Worm (Caenorhabditis elegans) whole organism, early embryonic: Measurements from ENCODE around the gene C08G9.1.

ENCODE experiments used
- B0310.2 ChIP-seq: sonication (generic microtip); optimal IDR thresholded peaks from 2 replicates; lab custom pipeline; 2016; ENCODE audit warnings: mild to moderate bottlenecking, missing genetic modification characterization, missing compliant biosample characterization
- F13C5.2 ChIP-seq: sonication (generic microtip); optimal IDR thresholded peaks from 2 replicates; lab custom pipeline; 2017; ENCODE audit warnings: mild to moderate bottlenecking, missing genetic modification characterization, inconsistent platforms, missing compliant biosample characterization
- aly-1 ChIP-seq: sonication (generic microtip); optimal IDR thresholded peaks from 2 replicates; lab custom pipeline; 2016; ENCODE audit warnings: missing genetic modification characterization, missing compliant biosample characterization
- ama-1 ChIP-seq: fragments of 150-350 bp; optimal IDR thresholded peaks from 2 replicates; lab custom pipeline; 2014
- ceh-13 ChIP-seq: fragments of 200-800 bp; sonication (Bioruptor generic); optimal IDR thresholded peaks from 2 replicates; lab custom pipeline; 2018; ENCODE audit warnings: mild to moderate bottlenecking, missing genetic modification characterization, missing compliant biosample characterization
- ceh-36 ChIP-seq: sonication (generic microtip); optimal IDR thresholded peaks from 2 replicates; lab custom pipeline; 2016; ENCODE audit warnings: missing genetic modification characterization, inconsistent platforms, missing compliant biosample characterization
- ets-7 ChIP-seq: sonication (generic microtip); optimal IDR thresholded peaks from 2 replicates; lab custom pipeline; 2016; ENCODE audit warnings: missing genotype, missing genetic modification characterization, missing compliant biosample characterization
- flt-1 ChIP-seq: fragments of 200-800 bp; sonication (Bioruptor generic); IDR thresholded peaks from 2 replicates; pipeline ENCODE4 v1.3.6; 2022; ENCODE audit warnings: missing genetic modification characterization, missing compliant biosample characterization
- hmbx-1 ChIP-seq: sonication (generic microtip); optimal IDR thresholded peaks from 2 replicates; lab custom pipeline; 2016; ENCODE audit warnings: mild to moderate bottlenecking, missing genetic modification characterization, missing compliant biosample characterization
- hmg-4 ChIP-seq: fragments of 200-800 bp; sonication (Bioruptor generic); optimal IDR thresholded peaks from 2 replicates; lab custom pipeline; 2018; ENCODE audit warnings: mild to moderate bottlenecking, missing genetic modification characterization, missing compliant biosample characterization
- hnd-1 ChIP-seq: sonication (generic microtip); optimal IDR thresholded peaks from 2 replicates; lab custom pipeline; 2016; ENCODE audit warnings: missing genetic modification characterization, missing compliant biosample characterization
- pes-1 ChIP-seq: fragments of 200-800 bp; sonication (Bioruptor generic); IDR thresholded peaks from 2 replicates; pipeline ENCODE4 v1.3.6; 2022; ENCODE audit warnings: missing genetic modification reagents, missing genetic modification characterization, missing compliant biosample characterization
- scrt-1 ChIP-seq: fragments of 200-800 bp; sonication (Bioruptor generic); IDR thresholded peaks from 2 replicates; pipeline ENCODE4 v1.3.6; 2022; ENCODE audit warnings: missing genetic modification characterization, missing compliant biosample characterization
- sea-1 ChIP-seq: fragments of 200-800 bp; sonication (Bioruptor generic); conservative IDR thresholded peaks from 2 replicates; pipeline ENCODE4 v1.3.6; 2022; ENCODE audit warnings: missing genetic modification characterization, missing compliant biosample characterization
- tbx-11 ChIP-seq: fragments of 200-800 bp; sonication (Bioruptor generic); IDR thresholded peaks from 2 replicates; pipeline ENCODE4 v1.3.6; 2022; ENCODE audit warnings: missing genetic modification characterization, missing compliant biosample characterization
- tbx-37 ChIP-seq: fragments of 200-800 bp; sonication (Bioruptor generic); conservative IDR thresholded peaks from 2 replicates; pipeline ENCODE4 v1.3.6; 2022; ENCODE audit warnings: missing genetic modification reagents, missing genetic modification characterization, missing compliant biosample characterization
- tra-4 ChIP-seq: sonication (generic microtip); optimal IDR thresholded peaks from 2 replicates; lab custom pipeline; 2017; ENCODE audit warnings: missing genetic modification characterization, missing compliant biosample characterization

Gene C08G9.1

DNA sequence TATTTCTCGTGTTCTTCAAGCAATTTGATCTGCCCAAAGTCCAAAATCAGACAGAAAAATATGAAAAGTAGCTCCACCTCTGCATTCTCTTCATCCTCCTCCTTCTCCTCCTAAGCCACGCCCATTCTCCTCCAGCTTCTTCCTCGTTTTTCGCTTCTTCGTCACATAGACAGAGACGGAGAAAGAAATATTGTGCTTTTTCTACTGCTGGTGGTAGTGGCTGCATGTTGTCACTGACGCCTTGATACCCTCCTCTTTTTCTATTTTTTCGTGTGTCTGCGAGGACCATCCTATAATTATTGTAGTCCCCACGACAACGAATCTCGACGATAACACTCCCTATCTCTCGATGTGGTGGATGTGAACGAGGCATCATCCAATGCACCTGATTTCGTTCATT lies at the start of gene C08G9.1:
TSS of gene C08G9.1 (plus strand) at position 175 of the 400 bp plus-strand sequence.
- TF ChIP-seq tbx-11 = no peak
- no peak for TF ChIP-seq ceh-13 (GFP tag; lab: Kevin White, UChicago)
- TF ChIP-seq tra-4 (tag; lab: Kevin White, UChicago) = no peak
- TF ChIP-seq B0310.2 = no peak
- TF ChIP-seq ets-7 = no peak
- TF ChIP-seq hmg-4 (GFP tag; lab: Kevin White, UChicago) = no peak
- TF ChIP-seq sea-1 (GFP tag; lab: Robert Waterston, UW) = no peak
- TF ChIP-seq ceh-36 (tag; lab: Kevin White, UChicago) = no peak
- no peak for TF ChIP-seq tbx-37
- no peak for TF ChIP-seq F13C5.2 (tag; lab: Kevin White, UChicago)
- TF ChIP-seq hmbx-1 (tag; lab: Kevin White, UChicago) = no peak

DNA sequence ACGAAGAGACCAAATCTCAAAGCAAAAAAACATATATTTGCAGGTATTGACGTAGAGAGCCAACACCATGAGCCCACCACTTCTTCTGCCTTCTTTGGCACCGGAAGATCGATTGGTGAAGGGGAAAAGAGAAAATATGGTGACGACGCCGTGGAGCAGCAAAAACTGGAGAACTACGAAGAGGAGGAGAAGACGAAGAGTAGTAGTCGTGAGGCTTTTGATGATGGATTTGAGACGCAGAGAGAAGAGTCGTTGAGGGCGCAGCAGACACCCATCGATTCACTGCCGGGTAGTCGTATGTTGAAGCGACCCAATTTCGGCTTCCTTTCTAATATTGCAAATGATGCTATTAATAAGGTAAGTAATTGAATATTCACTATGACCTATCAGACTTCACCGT lies 47.2 kb upstream of the C08G9.1 start:
- TF ChIP-seq scrt-1 (GFP tag; lab: Robert Waterston, UW) (no peak), flt-1 (GFP tag; lab: Robert Waterston, UW) (no peak), aly-1 (tag; lab: Kevin White, UChicago) (no peak), tbx-11 (no peak), F13C5.2 (tag; lab: Kevin White, UChicago) (no peak), ets-7 (no peak), hmbx-1 (tag; lab: Kevin White, UChicago) (no peak), B0310.2 (no peak), tbx-37 (no peak), hmg-4 (GFP tag; lab: Kevin White, UChicago) (no peak), ceh-36 (tag; lab: Kevin White, UChicago) (no peak), sea-1 (GFP tag; lab: Robert Waterston, UW) (no peak), hnd-1 (tag; lab: Kevin White, UChicago) (no peak), ceh-13 (GFP tag; lab: Kevin White, UChicago) (no peak), ama-1 (lab: Kevin White, UChicago) (no peak), tra-4 (tag; lab: Kevin White, UChicago) (no peak), pes-1 (GFP tag; lab: Robert Waterston, UW) (no peak)

DNA sequence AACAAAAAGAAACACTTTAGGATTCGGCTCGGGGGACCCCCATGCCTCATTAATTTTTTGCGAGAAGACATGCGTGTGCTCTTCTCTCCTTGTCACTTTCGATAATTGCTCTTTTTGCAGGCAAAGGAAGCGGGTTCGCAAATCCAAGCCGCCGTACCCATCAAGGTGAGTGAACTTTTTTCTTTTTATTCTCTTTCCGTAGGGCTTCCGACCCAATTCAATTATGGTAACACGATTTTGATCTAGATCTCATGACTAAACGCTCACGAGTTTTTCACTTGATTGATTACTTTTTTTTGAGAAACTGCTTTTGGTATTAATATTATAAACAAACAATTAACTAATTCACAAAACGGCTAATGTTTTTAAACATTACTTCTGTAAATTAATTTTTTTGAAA lies 46.0 kb upstream of the C08G9.1 start:
- TF ChIP-seq tbx-11 (no peak), F13C5.2 (tag; lab: Kevin White, UChicago) (no peak), hmg-4 (GFP tag; lab: Kevin White, UChicago) (no peak), scrt-1 (GFP tag; lab: Robert Waterston, UW) (no peak), hnd-1 (tag; lab: Kevin White, UChicago) (no peak), ama-1 (lab: Kevin White, UChicago) (no peak), flt-1 (GFP tag; lab: Robert Waterston, UW) (no peak), tra-4 (tag; lab: Kevin White, UChicago) (no peak), ceh-13 (GFP tag; lab: Kevin White, UChicago) (no peak), sea-1 (GFP tag; lab: Robert Waterston, UW) (no peak), B0310.2 (no peak), pes-1 (GFP tag; lab: Robert Waterston, UW) (no peak), aly-1 (tag; lab: Kevin White, UChicago) (no peak), ets-7 (no peak), hmbx-1 (tag; lab: Kevin White, UChicago) (no peak), ceh-36 (tag; lab: Kevin White, UChicago) (no peak), tbx-37 (no peak)

DNA sequence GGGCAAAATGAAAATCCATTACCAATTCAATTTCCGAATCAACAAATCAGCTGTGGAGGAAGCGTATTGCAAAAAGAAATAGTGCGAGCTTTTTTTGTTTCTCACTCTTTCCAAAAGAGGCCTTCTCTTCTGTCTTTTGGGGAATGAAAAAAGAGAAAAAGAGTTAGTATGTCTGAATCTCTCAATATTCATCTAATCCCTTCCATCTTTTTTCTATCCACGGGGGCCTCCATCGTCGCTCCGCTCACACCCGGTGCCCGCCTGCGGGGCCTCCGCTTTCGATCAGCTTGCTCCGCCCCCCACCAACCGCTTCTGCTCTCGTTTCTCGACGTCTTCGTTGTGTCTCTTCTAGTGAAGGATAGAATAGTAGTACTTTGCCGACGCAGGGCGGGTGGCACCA lies 39.3 kb upstream of the C08G9.1 start:
- TF ChIP-seq tbx-11 (0 out of 2 replicates have a peak, but pooled peaks have one; percentile 21), ama-1 (lab: Kevin White, UChicago) (no peak), ceh-13 (GFP tag; lab: Kevin White, UChicago) (no peak), ets-7 (no peak), sea-1 (GFP tag; lab: Robert Waterston, UW) (0 out of 2 replicates have a peak, but pooled peaks have one; percentile 9), tra-4 (tag; lab: Kevin White, UChicago) (no peak), hmg-4 (GFP tag; lab: Kevin White, UChicago) (no peak), aly-1 (tag; lab: Kevin White, UChicago) (no peak), pes-1 (GFP tag; lab: Robert Waterston, UW) (no peak), hmbx-1 (tag; lab: Kevin White, UChicago) (no peak), ceh-36 (tag; lab: Kevin White, UChicago) (no peak)

DNA sequence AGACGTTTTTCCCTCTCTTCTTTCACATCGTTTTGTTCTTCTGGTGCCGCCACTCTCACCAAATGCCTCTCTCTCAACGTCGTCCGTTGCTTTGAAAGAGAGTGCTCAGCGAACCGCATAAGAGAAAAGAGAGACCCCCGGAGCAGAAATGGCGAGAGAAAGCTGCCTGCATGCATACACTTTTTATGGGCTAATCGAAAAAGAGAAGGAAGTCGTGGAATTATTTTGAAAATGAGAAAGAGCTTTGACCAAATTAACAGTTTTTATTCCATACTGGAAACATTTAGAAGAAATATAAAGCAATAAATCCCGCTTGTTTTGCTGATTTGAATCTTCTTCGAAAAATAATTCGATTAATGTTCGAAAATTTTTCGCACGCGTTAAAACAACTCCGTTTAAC lies 38.1 kb upstream of the C08G9.1 start:
- TF ChIP-seq hnd-1 (tag; lab: Kevin White, UChicago) (no peak), B0310.2 (no peak), tbx-11 (no peak), pes-1 (GFP tag; lab: Robert Waterston, UW) (no peak), tbx-37 (no peak), tra-4 (tag; lab: Kevin White, UChicago) (no peak), aly-1 (tag; lab: Kevin White, UChicago) (no peak), hmbx-1 (tag; lab: Kevin White, UChicago) (no peak)

DNA sequence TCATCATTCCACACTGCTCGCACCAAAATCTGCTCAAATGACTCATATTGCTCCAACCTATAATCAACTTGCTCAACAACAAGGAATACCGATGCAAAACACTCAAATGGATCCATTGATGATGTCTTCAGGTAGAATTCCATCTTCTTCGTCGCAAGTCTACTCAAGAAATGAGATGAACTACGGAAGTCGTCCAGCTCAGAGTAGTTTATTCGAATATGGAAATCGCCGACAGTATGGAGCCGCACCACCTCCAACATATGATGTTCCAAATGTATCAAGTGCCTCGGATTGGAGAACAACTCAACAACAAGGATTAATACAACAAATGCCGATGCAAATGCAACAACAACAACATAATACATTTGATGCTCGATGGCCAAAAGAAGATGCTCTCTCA lies 35.5 kb upstream of the C08G9.1 start:
- no peak for TF ChIP-seq scrt-1 (GFP tag; lab: Robert Waterston, UW)
- TF ChIP-seq hnd-1 (tag; lab: Kevin White, UChicago) = no peak
- no peak for TF ChIP-seq tbx-11
- TF ChIP-seq sea-1 (GFP tag; lab: Robert Waterston, UW) = no peak
- TF ChIP-seq ets-7 = no peak
- no peak for TF ChIP-seq tra-4 (tag; lab: Kevin White, UChicago)
- no peak for TF ChIP-seq ceh-36 (tag; lab: Kevin White, UChicago)
- no peak for TF ChIP-seq ama-1 (lab: Kevin White, UChicago)
- TF ChIP-seq flt-1 (GFP tag; lab: Robert Waterston, UW) = no peak
- no peak for TF ChIP-seq hmbx-1 (tag; lab: Kevin White, UChicago)
- no peak for TF ChIP-seq hmg-4 (GFP tag; lab: Kevin White, UChicago)
- TF ChIP-seq tbx-37 = no peak
- TF ChIP-seq F13C5.2 (tag; lab: Kevin White, UChicago) = no peak
- no peak for TF ChIP-seq pes-1 (GFP tag; lab: Robert Waterston, UW)
- TF ChIP-seq aly-1 (tag; lab: Kevin White, UChicago) = no peak
- TF ChIP-seq ceh-13 (GFP tag; lab: Kevin White, UChicago) = no peak
- no peak for TF ChIP-seq B0310.2

DNA sequence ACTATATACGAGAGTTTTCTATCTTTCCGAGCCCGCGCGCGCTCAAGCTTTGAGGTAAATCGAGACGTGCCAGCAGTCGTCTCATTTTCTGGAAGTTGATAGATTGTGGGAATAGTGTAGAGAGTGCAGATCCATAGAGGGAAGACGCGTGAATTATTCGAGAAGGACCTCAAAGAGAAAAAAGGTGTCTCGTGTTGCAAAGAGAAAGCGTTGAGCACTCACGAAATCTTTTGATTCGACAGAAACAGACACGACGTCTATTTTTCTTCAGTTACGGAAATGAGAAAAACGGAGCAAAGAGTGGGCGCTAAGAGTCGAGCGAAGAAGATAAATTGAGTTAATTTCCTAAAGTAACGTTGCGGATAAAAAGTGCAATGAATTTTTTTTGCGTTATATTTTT lies 34.7 kb upstream of the C08G9.1 start:
- TF ChIP-seq tra-4 (tag; lab: Kevin White, UChicago) = no peak
- no peak for TF ChIP-seq pes-1 (GFP tag; lab: Robert Waterston, UW)
- TF ChIP-seq hnd-1 (tag; lab: Kevin White, UChicago) = no peak
- TF ChIP-seq scrt-1 (GFP tag; lab: Robert Waterston, UW) = no peak
- no peak for TF ChIP-seq F13C5.2 (tag; lab: Kevin White, UChicago)
- TF ChIP-seq tbx-37 = no peak
- no peak for TF ChIP-seq aly-1 (tag; lab: Kevin White, UChicago)
- TF ChIP-seq sea-1 (GFP tag; lab: Robert Waterston, UW) = no peak
- no peak for TF ChIP-seq hmbx-1 (tag; lab: Kevin White, UChicago)
- no peak for TF ChIP-seq hmg-4 (GFP tag; lab: Kevin White, UChicago)
- TF ChIP-seq ama-1 (lab: Kevin White, UChicago) = no peak
- TF ChIP-seq tbx-11 = no peak
- no peak for TF ChIP-seq ets-7
